Fruit fly (Drosophila melanogaster): ENCODE measurements around the gene CG42827.

dm6 chr3R:23327707-23328106 lies 45.0 kb upstream of the CG42827 start:
- TF ChIP-seq CG3919 (GFP tag; optimal IDR thresholded peaks at IDR 0.05) (no peak), Sox102F (GFP tag; optimal IDR thresholded peaks at IDR 0.05) (no peak), CG10631 (GFP tag; optimal IDR thresholded peaks at IDR 0.05) (no peak), CG6808 (GFP tag; optimal IDR thresholded peaks at IDR 0.05) (no peak), acj6 (GFP tag; optimal IDR thresholded peaks at IDR 0.05) (no peak), dac (GFP tag; optimal IDR thresholded peaks at IDR 0.05) (no peak)
